Fruit fly (Drosophila melanogaster): ENCODE results near the gene IntS11.

The IntS11 gene

DNA sequence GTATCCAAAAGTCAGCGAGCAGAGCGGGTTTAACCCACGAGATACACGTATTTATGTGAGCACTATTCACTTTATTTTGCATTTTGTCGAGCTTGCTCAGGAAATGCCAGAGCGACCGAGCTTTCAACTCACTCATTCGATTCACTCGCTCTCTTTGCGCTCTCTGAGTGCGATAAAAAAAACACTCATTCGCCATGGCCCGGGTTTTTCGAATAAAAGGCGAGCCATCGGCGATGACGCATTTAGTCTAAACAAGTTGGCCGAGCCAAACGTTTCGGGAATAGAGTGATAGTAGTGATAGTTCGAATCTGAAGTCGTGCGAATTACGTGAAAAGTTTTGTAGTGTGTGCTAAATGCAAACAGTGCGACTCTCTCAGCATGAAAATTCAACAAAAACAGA is 37.2 kb downstream of the IntS11 start (continued):
- peak; percentile 36 for TF ChIP-seq CG12071 (GFP tag; optimal IDR thresholded peaks at IDR 0.05)
- no peak for TF ChIP-seq pros (GFP tag; optimal IDR thresholded peaks at IDR 0.05)
- TF ChIP-seq sim (GFP tag; IDR thresholded peaks at IDR 0.05): no peak
- TF ChIP-seq sna (GFP tag; IDR thresholded peaks at IDR 0.05; ENCODE audit: partially characterized antibody): peak; percentile 69
- no peak for TF ChIP-seq CG10979 (tag; optimal IDR thresholded peaks at IDR 0.05)
- no peak for TF ChIP-seq nmo (GFP tag; optimal IDR thresholded peaks at IDR 0.05)
- no peak for TF ChIP-seq CG14965 (GFP tag; optimal IDR thresholded peaks at IDR 0.05; ENCODE audit: borderline replicate concordance)
- peak; percentile 48 for TF ChIP-seq unc-4 (GFP tag; IDR thresholded peaks at IDR 0.05; ENCODE audit: partially characterized antibody)
- no peak for TF ChIP-seq usp (GFP tag; optimal IDR thresholded peaks at IDR 0.05)
- TF ChIP-seq CG17359 (tag; optimal IDR thresholded peaks at IDR 0.05): peak; percentile 8
- no peak for TF ChIP-seq tx (GFP tag; optimal IDR thresholded peaks at IDR 0.05)
- no peak for TF ChIP-seq CG11456 (GFP tag; IDR thresholded peaks at IDR 0.05)
- no peak for TF ChIP-seq klu (GFP tag; IDR thresholded peaks at IDR 0.05)
- no peak for TF ChIP-seq CG10209 (GFP tag; optimal IDR thresholded peaks at IDR 0.05)
- TF ChIP-seq run (tag; optimal IDR thresholded peaks at IDR 0.05): peak; percentile 16
- TF ChIP-seq CG7963 (GFP tag; IDR thresholded peaks at IDR 0.05; ENCODE audit: partially characterized antibody): 0 out of 3 replicates have a peak, but pooled peaks have one; percentile 37
- no peak for TF ChIP-seq CG17568 (GFP tag; optimal IDR thresholded peaks at IDR 0.05)
- peak; percentile 19; the same call in 1 of the 2 replicates for TF ChIP-seq Rfx (GFP tag; IDR thresholded peaks at IDR 0.05)
- no peak for TF ChIP-seq NK7.1 (GFP tag; optimal IDR thresholded peaks at IDR 0.05)
- no peak for TF ChIP-seq CG18011 (GFP tag; optimal IDR thresholded peaks at IDR 0.05)
- no peak for TF ChIP-seq CG15696 (tag; optimal IDR thresholded peaks at IDR 0.05)
- TF ChIP-seq CG8388 (GFP tag; optimal IDR thresholded peaks at IDR 0.05): no peak
- TF ChIP-seq tap (tag; optimal IDR thresholded peaks at IDR 0.05): peak; percentile 22
- TF ChIP-seq CG15514 (GFP tag; optimal IDR thresholded peaks at IDR 0.05): peak; percentile 82
- TF ChIP-seq CG17361 (GFP tag; IDR thresholded peaks at IDR 0.05): no peak
- TF ChIP-seq nau (GFP tag; optimal IDR thresholded peaks at IDR 0.05): no peak
- TF ChIP-seq CG10543 (GFP tag; optimal IDR thresholded peaks at IDR 0.05): peak; percentile 22
- no peak for TF ChIP-seq Ada2b (GFP tag; IDR thresholded peaks at IDR 0.05)
- TF ChIP-seq br (optimal IDR thresholded peaks at IDR 0.05): no peak
- peak; percentile 46 for TF ChIP-seq CG18599 (GFP tag; optimal IDR thresholded peaks at IDR 0.05)
- TF ChIP-seq CG9797 (GFP tag; optimal IDR thresholded peaks at IDR 0.05): no peak
- TF ChIP-seq so (GFP tag; IDR thresholded peaks at IDR 0.05): 0 out of 3 replicates have a peak, but pooled peaks have one; percentile 29
- TF ChIP-seq CG9215 (GFP tag; IDR thresholded peaks at IDR 0.05): no peak
- TF ChIP-seq CG3065 (GFP tag; optimal IDR thresholded peaks at IDR 0.05): no peak
- TF ChIP-seq Xbp1 (GFP tag; optimal IDR thresholded peaks at IDR 0.05): no peak
- TF ChIP-seq CG8359 (GFP tag; optimal IDR thresholded peaks at IDR 0.05; ENCODE audit: borderline replicate concordance): no peak
- no peak for TF ChIP-seq hb (GFP tag; IDR thresholded peaks at IDR 0.05; ENCODE audit: partially characterized antibody)
- no peak for TF ChIP-seq Stat92E (GFP tag; optimal IDR thresholded peaks at IDR 0.05)
- no peak for TF ChIP-seq hth (optimal IDR thresholded peaks at IDR 0.05)
- no peak for TF ChIP-seq zen (tag; optimal IDR thresholded peaks at IDR 0.05)
- no peak for TF ChIP-seq nerfin-1 (tag; optimal IDR thresholded peaks at IDR 0.05)
- TF ChIP-seq CG15601 (tag; optimal IDR thresholded peaks at IDR 0.05): no peak
- TF ChIP-seq C15 (GFP tag; IDR thresholded peaks at IDR 0.05): no peak
- TF ChIP-seq shn (GFP tag; optimal IDR thresholded peaks at IDR 0.05): no peak
- TF ChIP-seq CG14014 (GFP tag; IDR thresholded peaks at IDR 0.05): no peak
- TF ChIP-seq CG2199 (GFP tag; IDR thresholded peaks at IDR 0.05): no peak
- no peak for TF ChIP-seq gem (tag; optimal IDR thresholded peaks at IDR 0.05)
- TF ChIP-seq CG4328 (GFP tag; optimal IDR thresholded peaks at IDR 0.05): peak; percentile 10
- no peak for TF ChIP-seq Awh (GFP tag; IDR thresholded peaks at IDR 0.05)
- no peak for TF ChIP-seq toy (GFP tag; IDR thresholded peaks at IDR 0.05)
- no peak for TF ChIP-seq dati (GFP tag; IDR thresholded peaks at IDR 0.05)

Measured in whole organism, embryonic.